Fruit fly (Drosophila melanogaster) whole organism, embryonic: ENCODE measurements around the gene Uch-L5R.

Experiments used
- ATbp ChIP-seq: fragments of 200-800 bp; sonication (Bioruptor generic); optimal IDR thresholded peaks from 2 replicates; lab custom pipeline; 2017; ENCODE audit warnings: missing biosample characterization, mild to moderate bottlenecking, missing genetic modification characterization, missing genetic modification reagents
- CG11398 ChIP-seq: fragments of 200-800 bp; sonication (Bioruptor generic); optimal IDR thresholded peaks from 2 replicates; lab custom pipeline; 2016; ENCODE audit warnings: missing biosample characterization, missing genetic modification characterization
- CG11456 ChIP-seq: fragments of 200-800 bp; sonication (Bioruptor generic); IDR thresholded peaks from 3 replicates; pipeline ENCODE4 v1.3.6; 2022; ENCODE audit warnings: missing biosample characterization, missing genetic modification characterization
- CG13296 ChIP-seq: fragments of 200-800 bp; sonication (Bioruptor generic); optimal IDR thresholded peaks from 3 replicates; lab custom pipeline; 2018; ENCODE audit warnings: missing biosample characterization, mild to moderate bottlenecking, missing genetic modification characterization
- CG15269 ChIP-seq: fragments of 200-800 bp; sonication (Bioruptor generic); optimal IDR thresholded peaks from 2 replicates; lab custom pipeline; 2018; ENCODE audit warnings: missing biosample characterization, mild to moderate bottlenecking, missing genetic modification characterization, moderate library complexity
- CG15514 ChIP-seq: fragments of 200-800 bp; sonication (Bioruptor generic); optimal IDR thresholded peaks from 3 replicates; lab custom pipeline; 2017; ENCODE audit warnings: missing biosample characterization, missing genetic modification characterization, mild to moderate bottlenecking, moderate library complexity, missing genetic modification reagents
- CG16815 ChIP-seq: fragments of 200-800 bp; sonication (Bioruptor generic); optimal IDR thresholded peaks from 3 replicates; lab custom pipeline; 2017; ENCODE audit warnings: missing biosample characterization, mild to moderate bottlenecking, missing genetic modification characterization
- CG17359 ChIP-seq: fragments of 200-800 bp; sonication (Bioruptor generic); optimal IDR thresholded peaks from 3 replicates; lab custom pipeline; 2018; ENCODE audit warnings: missing biosample characterization, mild to moderate bottlenecking, missing genetic modification characterization, moderate library complexity
- CG2202 ChIP-seq: fragments of 200-800 bp; sonication (Bioruptor generic); optimal IDR thresholded peaks from 2 replicates; lab custom pipeline; 2018; ENCODE audit warnings: missing biosample characterization, mild to moderate bottlenecking, missing genetic modification characterization
- CG31388 ChIP-seq: fragments of 200-800 bp; sonication (Bioruptor generic); optimal IDR thresholded peaks from 2 replicates; lab custom pipeline; 2016; ENCODE audit warnings: missing biosample characterization, missing genetic modification characterization
- CG3163 ChIP-seq: fragments of 200-800 bp; sonication (Bioruptor generic); optimal IDR thresholded peaks from 3 replicates; lab custom pipeline; 2016; ENCODE audit warnings: missing biosample characterization, missing genetic modification characterization
- CG3838 ChIP-seq: fragments of 200-800 bp; sonication (Bioruptor generic); optimal IDR thresholded peaks from 3 replicates; lab custom pipeline; 2016; ENCODE audit warnings: missing biosample characterization, missing genetic modification characterization
- CG3847 ChIP-seq: fragments of 200-800 bp; sonication (Bioruptor generic); IDR thresholded peaks from 2 replicates; pipeline ENCODE4 v1.3.6; 2022; ENCODE audit warnings: missing biosample characterization, missing genetic modification characterization
- CG4707 ChIP-seq: fragments of 200-800 bp; sonication (Bioruptor generic); optimal IDR thresholded peaks from 2 replicates; lab custom pipeline; 2018; ENCODE audit warnings: missing biosample characterization, mild to moderate bottlenecking, missing genetic modification characterization, moderate library complexity
- CG4730 ChIP-seq: fragments of 200-800 bp; sonication (Bioruptor generic); IDR thresholded peaks from 2 replicates; pipeline ENCODE4 v1.3.6; 2022; ENCODE audit warnings: missing biosample characterization, missing genetic modification characterization
- CG7372 ChIP-seq: fragments of 200-800 bp; sonication (Bioruptor generic); IDR thresholded peaks from 2 replicates; pipeline ENCODE4 v1.3.6; 2022; ENCODE audit warnings: missing biosample characterization, missing genetic modification characterization
- CG7556 ChIP-seq: fragments of 200-800 bp; sonication (Bioruptor generic); optimal IDR thresholded peaks from 2 replicates; lab custom pipeline; 2017; ENCODE audit warnings: missing biosample characterization, mild to moderate bottlenecking, missing genetic modification characterization
- CG7928 ChIP-seq: fragments of 200-800 bp; sonication (Bioruptor generic); optimal IDR thresholded peaks from 2 replicates; lab custom pipeline; 2017; ENCODE audit warnings: missing biosample characterization, mild to moderate bottlenecking, missing genetic modification characterization
- Camta ChIP-seq: fragments of 200-800 bp; sonication (Bioruptor generic); optimal IDR thresholded peaks from 2 replicates; lab custom pipeline; 2016; ENCODE audit warnings: missing biosample characterization, missing genetic modification characterization
- CrebB ChIP-seq: fragments of 200-800 bp; sonication (Bioruptor generic); optimal IDR thresholded peaks from 3 replicates; lab custom pipeline; 2018; ENCODE audit warnings: missing biosample characterization, mild to moderate bottlenecking, missing genetic modification characterization
- Fer2 ChIP-seq: fragments of 200-800 bp; sonication (Bioruptor generic); optimal IDR thresholded peaks from 2 replicates; lab custom pipeline; 2018; ENCODE audit warnings: missing biosample characterization, mild to moderate bottlenecking, missing genetic modification characterization, moderate library complexity
- Gsc ChIP-seq: fragments of 200-800 bp; sonication (Bioruptor generic); IDR thresholded peaks from 2 replicates; pipeline ENCODE4 v1.3.6; 2022; ENCODE audit warnings: missing biosample characterization, missing genetic modification characterization
- HHEX ChIP-seq: fragments of 200-800 bp; sonication (Bioruptor generic); optimal IDR thresholded peaks from 3 replicates; lab custom pipeline; 2017; ENCODE audit warnings: missing biosample characterization, mild to moderate bottlenecking, missing genetic modification characterization, missing genetic modification reagents
- Hr51 ChIP-seq, 2 experiments: fragments of 200-800 bp; sonication (Bioruptor generic); optimal IDR thresholded peaks; 2 replicates in 1 of 2; 3 replicates in 1 of 2; lab custom pipeline; 2016 to 2018; ENCODE audit warnings: missing biosample characterization in 2 of 2, missing genetic modification characterization in 2 of 2, mild to moderate bottlenecking in 1 of 2, moderate library complexity in 1 of 2
- Hsf ChIP-seq: fragments of 200-800 bp; sonication (Bioruptor generic); optimal IDR thresholded peaks from 3 replicates; lab custom pipeline; 2016; ENCODE audit warnings: missing biosample characterization, missing genetic modification characterization
- Kr ChIP-seq: fragments of 200-800 bp; sonication (Bioruptor generic); optimal IDR thresholded peaks from 2 replicates; lab custom pipeline; 2017; ENCODE audit warnings: missing biosample characterization, mild to moderate bottlenecking, missing genetic modification characterization
- Nf-YA ChIP-seq: fragments of 200-800 bp; sonication (Bioruptor generic); IDR thresholded peaks from 2 replicates; pipeline ENCODE4 v1.3.6; 2022; ENCODE audit warnings: missing biosample characterization, missing genetic modification characterization
- Sox102F ChIP-seq: fragments of 200-800 bp; sonication (Bioruptor generic); optimal IDR thresholded peaks from 2 replicates; lab custom pipeline; 2018; ENCODE audit warnings: missing biosample characterization, mild to moderate bottlenecking, missing genetic modification characterization, moderate library complexity
- Taf1 ChIP-seq: fragments of 200-800 bp; sonication (Bioruptor generic); IDR thresholded peaks from 2 replicates; pipeline ENCODE4 v1.3.6; 2022; ENCODE audit warnings: missing biosample characterization, missing genetic modification characterization
- al ChIP-seq: fragments of 200-800 bp; sonication (Bioruptor generic); IDR thresholded peaks from 2 replicates; pipeline ENCODE4 v1.3.6; 2022; ENCODE audit warnings: missing biosample characterization, missing genetic modification characterization
- ash1 ChIP-seq: fragments of 200-800 bp; sonication (Bioruptor generic); optimal IDR thresholded peaks from 2 replicates; lab custom pipeline; 2018; ENCODE audit warnings: missing biosample characterization, mild to moderate bottlenecking, missing genetic modification characterization
- bcd ChIP-seq: fragments of 200-800 bp; sonication (Bioruptor generic); optimal IDR thresholded peaks from 2 replicates; lab custom pipeline; 2017; ENCODE audit warnings: missing biosample characterization, mild to moderate bottlenecking, missing genetic modification characterization
- crp ChIP-seq, 2 experiments: fragments of 200-800 bp; sonication (Bioruptor generic); optimal IDR thresholded peaks; 2 replicates in 1 of 2; 3 replicates in 1 of 2; lab custom pipeline; 2017; ENCODE audit warnings: missing biosample characterization in 2 of 2, missing genetic modification characterization in 2 of 2, mild to moderate bottlenecking in 1 of 2, moderate library complexity in 1 of 2
- dm ChIP-seq: fragments of 200-800 bp; sonication (Bioruptor generic); optimal IDR thresholded peaks from 3 replicates; lab custom pipeline; 2016; ENCODE audit warnings: missing biosample characterization, missing genetic modification characterization
- eve ChIP-seq, 2 experiments: fragments of >200 bp; optimal IDR thresholded peaks; 2 replicates each; lab custom pipeline; 2017; ENCODE audit warnings: missing biosample characterization in 2 of 2, missing genetic modification characterization in 2 of 2
- ewg ChIP-seq: fragments of 200-800 bp; sonication (Bioruptor generic); optimal IDR thresholded peaks from 3 replicates; lab custom pipeline; 2017; ENCODE audit warnings: mild to moderate bottlenecking, missing biosample characterization, missing genetic modification reagents, missing genetic modification characterization
- gsb-n ChIP-seq: fragments of 200-800 bp; sonication (Bioruptor generic); optimal IDR thresholded peaks from 3 replicates; lab custom pipeline; 2018; ENCODE audit warnings: missing biosample characterization, mild to moderate bottlenecking, missing genetic modification characterization
- hth ChIP-seq: fragments of >200 bp; optimal IDR thresholded peaks from 2 replicates; lab custom pipeline; 2017; ENCODE audit warnings: inconsistent platforms
- lab ChIP-seq: fragments of 200-800 bp; sonication (Bioruptor generic); optimal IDR thresholded peaks from 3 replicates; lab custom pipeline; 2017; ENCODE audit warnings: missing biosample characterization, missing genetic modification characterization, mild to moderate bottlenecking, moderate library complexity, missing genetic modification reagents
- lov ChIP-seq, 2 experiments: fragments of 200-800 bp in 1 of 2; fragments of >200 bp in 1 of 2; sonication (Bioruptor generic) in 1 of 2; IDR thresholded peaks in 1 of 2; optimal IDR thresholded peaks in 1 of 2; 2 replicates in 1 of 2; 3 replicates in 1 of 2; pipeline versions ENCODE4 v1.3.6 to Lab custom; 2017 to 2022; ENCODE audit warnings: missing biosample characterization in 1 of 2, missing genetic modification characterization in 1 of 2
- nerfin-1 ChIP-seq: fragments of 200-800 bp; sonication (Bioruptor generic); optimal IDR thresholded peaks from 3 replicates; lab custom pipeline; 2019; ENCODE audit warnings: missing biosample characterization, mild to moderate bottlenecking, missing genetic modification characterization, moderate library complexity
- odd ChIP-seq: fragments of 200-800 bp; sonication (Bioruptor generic); optimal IDR thresholded peaks from 2 replicates; lab custom pipeline; 2017; ENCODE audit warnings: missing biosample characterization, mild to moderate bottlenecking, missing genetic modification characterization
- pros ChIP-seq: fragments of 200-800 bp; sonication (Bioruptor generic); optimal IDR thresholded peaks from 3 replicates; lab custom pipeline; 2019; ENCODE audit warnings: missing biosample characterization, mild to moderate bottlenecking, missing genetic modification characterization, moderate library complexity
- ro ChIP-seq: fragments of 200-800 bp; sonication (Bioruptor generic); IDR thresholded peaks from 2 replicates; pipeline ENCODE4 v1.3.6; 2022; ENCODE audit warnings: missing biosample characterization, missing genetic modification characterization
- stwl ChIP-seq: fragments of 200-800 bp; sonication (Bioruptor generic); optimal IDR thresholded peaks from 3 replicates; lab custom pipeline; 2018; ENCODE audit warnings: missing biosample characterization, mild to moderate bottlenecking, missing genetic modification characterization, moderate library complexity
- tap ChIP-seq: fragments of 200-800 bp; optimal IDR thresholded peaks from 3 replicates; lab custom pipeline; 2019; ENCODE audit warnings: missing biosample characterization, mild to moderate bottlenecking, missing genetic modification characterization, moderate library complexity
- tll ChIP-seq, 2 experiments: fragments of 200-800 bp in 1 of 2; fragments of >200 bp in 1 of 2; sonication (Bioruptor generic) in 1 of 2; optimal IDR thresholded peaks; 2 replicates each; lab custom pipeline; 2017 to 2019; ENCODE audit warnings: missing biosample characterization in 2 of 2, missing genetic modification characterization in 2 of 2, mild to moderate bottlenecking in 1 of 2, moderate library complexity in 1 of 2
- trem ChIP-seq: fragments of 200-800 bp; optimal IDR thresholded peaks from 3 replicates; lab custom pipeline; 2019; ENCODE audit warnings: missing biosample characterization, mild to moderate bottlenecking, missing genetic modification characterization, moderate library complexity
- vfl ChIP-seq: fragments of 200-800 bp; sonication (Bioruptor generic); optimal IDR thresholded peaks from 2 replicates; lab custom pipeline; 2016; ENCODE audit warnings: missing biosample characterization, missing genetic modification characterization

Uch-L5R gene

DNA sequence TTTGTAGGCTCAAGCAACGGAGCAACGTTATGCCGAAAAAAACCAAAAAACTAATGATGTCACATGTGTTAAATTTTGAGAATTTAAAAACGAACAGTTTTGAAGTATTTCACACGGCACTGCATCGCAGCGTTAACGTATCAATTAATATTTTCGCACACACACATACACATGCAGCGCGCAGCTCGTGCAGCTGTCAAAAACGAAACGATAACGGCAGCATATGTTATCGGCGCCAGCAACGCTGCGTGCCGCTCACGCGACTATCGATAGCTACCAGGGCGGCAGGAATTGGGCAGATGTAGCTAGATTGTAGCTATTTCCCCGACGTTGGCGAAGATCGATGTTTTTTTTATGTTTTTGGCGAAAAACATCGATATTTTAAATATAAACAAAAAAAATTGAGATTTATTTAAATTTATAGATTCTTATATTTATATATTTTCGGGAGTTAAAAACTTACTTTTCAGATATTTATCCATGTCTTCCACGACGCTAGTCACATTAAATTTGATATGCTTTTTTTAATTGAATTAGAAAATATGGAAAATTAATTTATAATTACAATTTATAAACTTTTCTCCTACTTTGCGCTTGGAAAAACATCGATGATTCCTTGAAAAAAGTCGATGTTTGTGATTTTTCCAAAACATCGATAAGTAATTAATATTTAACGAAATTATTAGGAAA is 27.5 kb downstream of the Uch-L5R start, which contains the start of gene Usp7 (continued):
- no peak for TF ChIP-seq pros (GFP tag; lab: Kevin White, UChicago)
- TF ChIP-seq CG11398 (GFP tag; lab: Kevin White, UChicago): no peak
- peak; percentile 47; the same call in 1 of the 2 replicates for TF ChIP-seq CG3847
- no peak for TF ChIP-seq Nf-YA (GFP tag; lab: Robert Waterston, UW)
- no peak for TF ChIP-seq odd
- peak; percentile 42 for TF ChIP-seq trem (tag; lab: Kevin White, UChicago)
- TF ChIP-seq CG4707: no peak
- TF ChIP-seq CG2202 (tag; lab: Kevin White, UChicago): no peak
- 0 out of 2 replicates have a peak, but pooled peaks have one; percentile 17 for TF ChIP-seq CG7372 (GFP tag; lab: Robert Waterston, UW)
- no peak for TF ChIP-seq CG15269 (tag; lab: Kevin White, UChicago)
- peak in 1 of 2 experiments; percentile 61 for TF ChIP-seq crp (GFP tag; optimal IDR thresholded peaks at IDR 0.05; lab: Kevin White, UChicago)
- TF ChIP-seq Hsf: peak; percentile 1
- no peak for TF ChIP-seq Camta (GFP tag; lab: Kevin White, UChicago)
- TF ChIP-seq Taf1 (GFP tag; lab: Robert Waterston, UW): no peak
- no peak for TF ChIP-seq Kr
- TF ChIP-seq HHEX: no peak
- no peak for TF ChIP-seq CG4730
- no peak for TF ChIP-seq gsb-n (tag; lab: Kevin White, UChicago)
- no peak for TF ChIP-seq ash1 (GFP tag; lab: Kevin White, UChicago)
- TF ChIP-seq eve (GFP tag; optimal IDR thresholded peaks at IDR 0.05; lab: Kevin White, UChicago): no peak
- TF ChIP-seq CG16815 (GFP tag; lab: Kevin White, UChicago): no peak
- no peak for TF ChIP-seq lov (optimal IDR thresholded peaks at IDR 0.05; lab: Kevin White, UChicago)
- TF ChIP-seq lov (GFP tag; IDR thresholded peaks at IDR 0.05; lab: Robert Waterston, UW): no peak
- TF ChIP-seq Hr51 (GFP tag; optimal IDR thresholded peaks at IDR 0.05; lab: Kevin White, UChicago): no peak
- TF ChIP-seq lab (GFP tag; lab: Kevin White, UChicago): no peak
- no peak for TF ChIP-seq CG17359
- TF ChIP-seq CG3163 (GFP tag; lab: Kevin White, UChicago): no peak
- no peak for TF ChIP-seq CG31388 (GFP tag; lab: Kevin White, UChicago)
- no peak for TF ChIP-seq CG3838 (GFP tag; lab: Kevin White, UChicago)
- TF ChIP-seq ewg (GFP tag; lab: Kevin White, UChicago): no peak
- peak; percentile 86 for TF ChIP-seq CG7928 (GFP tag; lab: Kevin White, UChicago)
- no peak for TF ChIP-seq CG15514
- TF ChIP-seq CrebB (tag; lab: Kevin White, UChicago): no peak
- no peak for TF ChIP-seq Sox102F (GFP tag; lab: Kevin White, UChicago)
- no peak for TF ChIP-seq tap (tag; lab: Kevin White, UChicago)
- TF ChIP-seq vfl: no peak
- no peak for TF ChIP-seq ATbp (GFP tag; lab: Kevin White, UChicago)
- TF ChIP-seq stwl (tag; lab: Kevin White, UChicago): peak; percentile 79
- TF ChIP-seq CG11456 (GFP tag; lab: Robert Waterston, UW): no peak
- peak; percentile 39 for TF ChIP-seq dm (GFP tag; lab: Kevin White, UChicago)
- no peak for TF ChIP-seq hth (lab: Kevin White, UChicago)
- TF ChIP-seq CG13296: peak; percentile 32
- TF ChIP-seq al (GFP tag; lab: Robert Waterston, UW): 0 out of 2 replicates have a peak, but pooled peaks have one; percentile 12
- no peak for TF ChIP-seq ro (GFP tag; lab: Robert Waterston, UW)
- no peak for TF ChIP-seq Gsc
- TF ChIP-seq CG7556: no peak
- TF ChIP-seq nerfin-1 (tag; lab: Kevin White, UChicago): peak; percentile 42
- TF ChIP-seq tll (GFP tag; optimal IDR thresholded peaks at IDR 0.05; lab: Kevin White, UChicago): no peak
- no peak for TF ChIP-seq bcd (GFP tag; lab: Kevin White, UChicago)
- TF ChIP-seq Fer2 (tag; lab: Kevin White, UChicago): no peak
